Fruit fly (Drosophila melanogaster): ENCODE data around the gene CG43329.

CG43329 gene

DNA sequence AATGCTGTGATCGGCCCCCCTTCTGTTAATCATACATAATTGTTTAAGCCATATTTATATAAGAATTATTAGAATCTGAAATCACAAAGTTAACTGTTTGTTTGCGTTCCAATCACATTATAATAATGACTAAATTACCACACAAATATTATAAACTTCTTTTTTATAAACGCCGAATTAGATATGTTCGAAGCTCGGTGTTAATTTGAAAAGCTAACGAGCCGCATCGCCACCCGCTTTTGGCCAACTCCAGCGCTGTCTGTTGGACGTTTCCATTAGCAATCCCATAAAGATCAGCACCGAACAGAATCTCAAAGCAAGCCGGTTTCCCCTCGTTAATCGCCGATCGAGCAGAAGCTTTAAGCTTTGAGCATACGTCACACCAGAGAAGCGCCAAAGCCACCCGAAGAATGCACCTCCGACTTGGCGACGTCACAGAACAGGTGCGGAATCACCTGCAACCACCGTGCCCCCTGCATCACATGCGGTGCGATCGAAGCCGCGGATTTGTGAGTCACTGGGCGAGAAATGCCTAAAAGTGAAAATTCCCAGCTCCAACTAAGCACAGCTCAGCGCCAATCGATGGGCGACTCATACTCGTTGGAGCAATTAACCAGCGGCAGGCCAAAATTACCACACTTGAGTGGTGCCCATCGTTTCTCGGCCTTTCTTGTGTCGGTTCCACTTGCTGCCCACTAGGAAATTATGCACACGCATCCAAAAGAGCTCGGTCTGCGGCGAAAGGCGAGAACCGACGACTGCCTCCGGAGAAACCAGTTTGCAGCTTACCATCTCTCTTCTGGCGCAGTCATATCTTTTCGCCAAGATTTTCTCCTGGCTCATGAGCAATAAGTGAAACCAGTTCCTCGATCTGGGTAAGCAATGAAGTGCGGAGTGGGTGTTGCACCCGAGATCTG lies 39.3 kb downstream of the CG43329 start, which contains the start of gene CG11438 (continued):
- TF ChIP-seq Myb (GFP tag; optimal IDR thresholded peaks at IDR 0.05) (no peak), CG2889 (GFP tag; IDR thresholded peaks at IDR 0.05) (no peak), CG8089 (GFP tag; optimal IDR thresholded peaks at IDR 0.05) (no peak), ATbp (GFP tag; optimal IDR thresholded peaks at IDR 0.05) (peak; percentile 39), CG9932 (GFP tag; IDR thresholded peaks at IDR 0.05) (0 out of 2 replicates have a peak, but pooled peaks have one; percentile 23), CG10979 (tag; optimal IDR thresholded peaks at IDR 0.05) (no peak), CG6689 (GFP tag; IDR thresholded peaks at IDR 0.05) (no peak), dmrt99B (tag; optimal IDR thresholded peaks at IDR 0.05) (no peak), Blimp-1 (GFP tag; optimal IDR thresholded peaks at IDR 0.05) (peak; percentile 76), sqz (GFP tag; optimal IDR thresholded peaks at IDR 0.05) (no peak), BEAF-32 (GFP tag; optimal IDR thresholded peaks at IDR 0.05) (no peak), prd (optimal IDR thresholded peaks at IDR 0.05) (no peak), prd (GFP tag; IDR thresholded peaks at IDR 0.05) (no peak), CG2678 (tag; optimal IDR thresholded peaks at IDR 0.05) (peak; percentile 23), C15 (GFP tag; IDR thresholded peaks at IDR 0.05) (no peak), CG11696 (GFP tag; IDR thresholded peaks at IDR 0.05) (no peak), PHDP (tag; optimal IDR thresholded peaks at IDR 0.05) (peak; percentile 26), CG10431 (GFP tag; optimal IDR thresholded peaks at IDR 0.05) (no peak), CG10366 (GFP tag; IDR thresholded peaks at IDR 0.05) (no peak), CG4820 (GFP tag; optimal IDR thresholded peaks at IDR 0.05) (no peak), YL-1 (GFP tag; optimal IDR thresholded peaks at IDR 0.05) (no peak), CG15601 (tag; optimal IDR thresholded peaks at IDR 0.05) (peak; percentile 15), Poxn (GFP tag; IDR thresholded peaks at IDR 0.05) (no peak), seq (GFP tag; IDR thresholded peaks at IDR 0.05) (no peak), NfI (GFP tag; optimal IDR thresholded peaks at IDR 0.05) (no peak), pho (GFP tag; optimal IDR thresholded peaks at IDR 0.05) (no peak), Doc3 (GFP tag; IDR thresholded peaks at IDR 0.05; ENCODE audit: partially characterized antibody) (no peak), abd-A (tag; optimal IDR thresholded peaks at IDR 0.05) (peak; percentile 20), lab (GFP tag; optimal IDR thresholded peaks at IDR 0.05) (peak; percentile 38), Mes4 (GFP tag; optimal IDR thresholded peaks at IDR 0.05) (no peak), usp (GFP tag; optimal IDR thresholded peaks at IDR 0.05) (no peak), CG10267 (tag; optimal IDR thresholded peaks at IDR 0.05) (no peak), CG9817 (tag; optimal IDR thresholded peaks at IDR 0.05) (no peak), CG15269 (tag; optimal IDR thresholded peaks at IDR 0.05) (peak; percentile 7), ERR (GFP tag; optimal IDR thresholded peaks at IDR 0.05) (no peak), Drgx (GFP tag; IDR thresholded peaks at IDR 0.05) (0 out of 2 replicates have a peak, but pooled peaks have one; percentile 29), CG2120 (GFP tag; optimal IDR thresholded peaks at IDR 0.05) (peak; percentile 20), CG1233 (GFP tag; optimal IDR thresholded peaks at IDR 0.05) (no peak), Opbp (GFP tag; IDR thresholded peaks at IDR 0.05; ENCODE audit: partially characterized antibody) (0 out of 3 replicates have a peak, but pooled peaks have one; percentile 34), inv (GFP tag; IDR thresholded peaks at IDR 0.05; ENCODE audit: partially characterized antibody) (no peak), oc (tag; optimal IDR thresholded peaks at IDR 0.05) (peak; percentile 22), sens (GFP tag) (peak; percentile 62), CG2712 (tag; optimal IDR thresholded peaks at IDR 0.05) (no peak), HLH54F (GFP tag; optimal IDR thresholded peaks at IDR 0.05) (no peak), crol (GFP tag; IDR thresholded peaks at IDR 0.05) (no peak), tup (GFP tag; optimal IDR thresholded peaks at IDR 0.05) (no peak), CG6683 (GFP tag; optimal IDR thresholded peaks at IDR 0.05) (no peak), so (GFP tag; IDR thresholded peaks at IDR 0.05) (0 out of 3 replicates have a peak, but pooled peaks have one; percentile 13)
